Fruit fly (Drosophila melanogaster) whole organism, embryonic: ENCODE results near the gene Obp73a.

Experiments
- Asciz ChIP-seq: fragments of 200-800 bp; sonication (Bioruptor generic); optimal IDR thresholded peaks from 2 replicates; lab custom pipeline; 2017; ENCODE audit warnings: missing biosample characterization, mild to moderate bottlenecking, missing genetic modification characterization, missing genetic modification reagents
- CG11456 ChIP-seq: fragments of 200-800 bp; sonication (Bioruptor generic); IDR thresholded peaks from 3 replicates; pipeline ENCODE4 v1.3.6; 2022; ENCODE audit warnings: missing biosample characterization, missing genetic modification characterization
- CG13894 ChIP-seq: fragments of 200-800 bp; sonication (Bioruptor generic); optimal IDR thresholded peaks from 3 replicates; lab custom pipeline; 2018; ENCODE audit warnings: missing biosample characterization, mild to moderate bottlenecking, missing genetic modification characterization, moderate library complexity
- CG14014 ChIP-seq: fragments of 200-800 bp; sonication (Bioruptor generic); IDR thresholded peaks from 2 replicates; pipeline ENCODE4 v1.3.6; 2022; ENCODE audit warnings: missing biosample characterization, missing genetic modification characterization
- CG14050 ChIP-seq: fragments of 200-800 bp; sonication (Bioruptor generic); IDR thresholded peaks from 3 replicates; pipeline ENCODE4 v1.3.6; 2022; ENCODE audit warnings: missing biosample characterization, missing genetic modification characterization
- CG1647 ChIP-seq: fragments of 200-800 bp; sonication (Bioruptor generic); optimal IDR thresholded peaks from 3 replicates; lab custom pipeline; 2016; ENCODE audit warnings: missing biosample characterization, missing genetic modification characterization
- CG16813 ChIP-seq: fragments of 200-800 bp; sonication (Bioruptor generic); IDR thresholded peaks from 3 replicates; pipeline ENCODE4 v1.3.6; 2022; ENCODE audit warnings: missing biosample characterization, missing genetic modification characterization; ENCODE audit not compliant: partially characterized antibody
- CG17802 ChIP-seq: fragments of 200-800 bp; sonication (Bioruptor generic); optimal IDR thresholded peaks from 2 replicates; lab custom pipeline; 2018; ENCODE audit warnings: missing biosample characterization, mild to moderate bottlenecking, missing genetic modification characterization, moderate library complexity
- CG18599 ChIP-seq: fragments of 200-800 bp; sonication (Bioruptor generic); optimal IDR thresholded peaks from 3 replicates; lab custom pipeline; 2017; ENCODE audit warnings: missing biosample characterization, missing genetic modification characterization, mild to moderate bottlenecking, moderate library complexity, missing genetic modification reagents
- CG30431 ChIP-seq: fragments of 200-800 bp; sonication (Bioruptor generic); optimal IDR thresholded peaks from 2 replicates; lab custom pipeline; 2017; ENCODE audit warnings: missing biosample characterization, missing genetic modification characterization
- CG31441 ChIP-seq: fragments of 200-800 bp; sonication (Bioruptor generic); IDR thresholded peaks from 2 replicates; pipeline ENCODE4 v1.3.6; 2022; ENCODE audit warnings: missing biosample characterization, missing genetic modification characterization
- CG32532 ChIP-seq: fragments of 200-800 bp; sonication (Bioruptor generic); IDR thresholded peaks from 2 replicates; pipeline ENCODE4 v1.3.6; 2022; ENCODE audit warnings: missing biosample characterization, missing genetic modification characterization
- CG34422 ChIP-seq: fragments of 200-800 bp; sonication (Bioruptor generic); IDR thresholded peaks from 3 replicates; pipeline ENCODE4 v1.3.6; 2022; ENCODE audit warnings: missing biosample characterization, missing genetic modification characterization
- CG4617 ChIP-seq: fragments of 200-800 bp; sonication (Bioruptor generic); optimal IDR thresholded peaks from 3 replicates; lab custom pipeline; 2016; ENCODE audit warnings: missing biosample characterization, missing genetic modification characterization, borderline replicate concordance
- CG6175 ChIP-seq: fragments of 200-800 bp; sonication (Bioruptor generic); IDR thresholded peaks from 3 replicates; pipeline ENCODE4 v1.3.6; 2022; ENCODE audit warnings: missing biosample characterization, missing genetic modification characterization
- CG7357 ChIP-seq: fragments of 200-800 bp; sonication (Bioruptor generic); IDR thresholded peaks from 3 replicates; pipeline ENCODE4 v1.3.6; 2022; ENCODE audit warnings: missing biosample characterization, missing genetic modification characterization
- CG7987 ChIP-seq: fragments of 200-800 bp; sonication (Bioruptor generic); optimal IDR thresholded peaks from 2 replicates; lab custom pipeline; 2018; ENCODE audit warnings: missing biosample characterization, mild to moderate bottlenecking, missing genetic modification characterization, moderate library complexity
- CG8089 ChIP-seq: fragments of 200-800 bp; sonication (Bioruptor generic); optimal IDR thresholded peaks from 3 replicates; lab custom pipeline; 2016; ENCODE audit warnings: missing biosample characterization, missing genetic modification characterization
- CG8290 ChIP-seq, 3 experiments: fragments of 200-800 bp; sonication (Bioruptor generic); optimal IDR thresholded peaks; 2 replicates each; lab custom pipeline; 2016 to 2019; ENCODE audit warnings: missing biosample characterization in 3 of 3, missing genetic modification characterization in 3 of 3, mild to moderate bottlenecking in 2 of 3, moderate library complexity in 1 of 3
- CG9437 ChIP-seq: fragments of 200-800 bp; sonication (Bioruptor generic); optimal IDR thresholded peaks from 2 replicates; lab custom pipeline; 2018; ENCODE audit warnings: missing biosample characterization, mild to moderate bottlenecking, missing genetic modification characterization
- CG9727 ChIP-seq: fragments of 200-800 bp; sonication (Bioruptor generic); optimal IDR thresholded peaks from 3 replicates; lab custom pipeline; 2017; ENCODE audit warnings: missing biosample characterization, mild to moderate bottlenecking, missing genetic modification characterization
- CoRest ChIP-seq: fragments of 200-800 bp; sonication (Bioruptor generic); optimal IDR thresholded peaks from 3 replicates; lab custom pipeline; 2018; ENCODE audit warnings: missing biosample characterization, mild to moderate bottlenecking, missing genetic modification characterization, moderate library complexity
- D ChIP-seq, 2 experiments: fragments of 200-800 bp in 1 of 2; fragments of >200 bp in 1 of 2; sonication (Bioruptor generic) in 1 of 2; optimal IDR thresholded peaks; 2 replicates in 1 of 2; 3 replicates in 1 of 2; lab custom pipeline; 2017; ENCODE audit warnings: mild to moderate bottlenecking in 1 of 2, missing biosample characterization in 1 of 2, missing genetic modification characterization in 1 of 2, missing genetic modification reagents in 1 of 2
- Elba2 ChIP-seq: fragments of 200-800 bp; sonication (Bioruptor generic); optimal IDR thresholded peaks from 3 replicates; lab custom pipeline; 2016; ENCODE audit warnings: missing biosample characterization, missing genetic modification characterization
- Fer1 ChIP-seq: fragments of 200-800 bp; sonication (Bioruptor generic); optimal IDR thresholded peaks from 2 replicates; lab custom pipeline; 2017; ENCODE audit warnings: missing biosample characterization, mild to moderate bottlenecking, missing genetic modification characterization
- Gug ChIP-seq: fragments of 200-800 bp; sonication (Bioruptor generic); IDR thresholded peaks from 4 replicates; pipeline ENCODE4 v1.3.6; 2022; ENCODE audit warnings: missing biosample characterization, missing genetic modification characterization
- Kr ChIP-seq: fragments of 200-800 bp; sonication (Bioruptor generic); optimal IDR thresholded peaks from 2 replicates; lab custom pipeline; 2017; ENCODE audit warnings: missing biosample characterization, mild to moderate bottlenecking, missing genetic modification characterization
- MTF-1 ChIP-seq: fragments of 200-800 bp; sonication (Bioruptor generic); optimal IDR thresholded peaks from 2 replicates; lab custom pipeline; 2018; ENCODE audit warnings: missing biosample characterization, mild to moderate bottlenecking, missing genetic modification characterization, borderline replicate concordance
- Mes4 ChIP-seq: fragments of 200-800 bp; sonication (Bioruptor generic); optimal IDR thresholded peaks from 2 replicates; lab custom pipeline; 2016; ENCODE audit warnings: missing biosample characterization, missing genetic modification characterization
- Scr ChIP-seq: fragments of 200-800 bp; sonication (Bioruptor generic); IDR thresholded peaks from 2 replicates; pipeline ENCODE4 v1.3.6; 2022; ENCODE audit warnings: missing biosample characterization, missing genetic modification characterization; ENCODE audit not compliant: partially characterized antibody
- Sin3A ChIP-seq: fragments of >200 bp; optimal IDR thresholded peaks from 2 replicates; lab custom pipeline; 2018
- Vsx1 ChIP-seq: fragments of 200-800 bp; sonication (Bioruptor generic); optimal IDR thresholded peaks from 2 replicates; lab custom pipeline; 2017; ENCODE audit warnings: missing biosample characterization, mild to moderate bottlenecking, missing genetic modification characterization, missing genetic modification reagents
- ab ChIP-seq: fragments of 200-800 bp; sonication (Bioruptor generic); optimal IDR thresholded peaks from 2 replicates; lab custom pipeline; 2016; ENCODE audit warnings: missing biosample characterization, missing genetic modification characterization
- ara ChIP-seq: fragments of 200-800 bp; sonication (Bioruptor generic); IDR thresholded peaks from 2 replicates; pipeline ENCODE4 v1.3.6; 2022; ENCODE audit warnings: missing biosample characterization, missing genetic modification characterization
- cad ChIP-seq: fragments of >200 bp; optimal IDR thresholded peaks from 2 replicates; lab custom pipeline; 2017; ENCODE audit warnings: missing biosample characterization, missing genetic modification characterization
- dm ChIP-seq: fragments of 200-800 bp; sonication (Bioruptor generic); optimal IDR thresholded peaks from 3 replicates; lab custom pipeline; 2016; ENCODE audit warnings: missing biosample characterization, missing genetic modification characterization
- esg ChIP-seq: fragments of 200-800 bp; sonication (Bioruptor generic); conservative IDR thresholded peaks from 2 replicates; pipeline ENCODE4 v1.3.6; 2022; ENCODE audit warnings: missing biosample characterization, missing genetic modification characterization
- gt ChIP-seq: fragments of 200-800 bp; sonication (Bioruptor generic); IDR thresholded peaks from 2 replicates; pipeline ENCODE4 v1.3.6; 2022; ENCODE audit warnings: missing biosample characterization, missing genetic modification characterization
- pan ChIP-seq, 4 experiments: fragments of >200 bp in 3 of 4; fragments of 200-800 bp in 1 of 4; sonication (Bioruptor generic) in 1 of 4; optimal IDR thresholded peaks in 3 of 4; IDR thresholded peaks in 1 of 4; 2 replicates each; pipeline versions ENCODE4 v1.3.6 to Lab custom; 2017 to 2022; ENCODE audit warnings: missing biosample characterization in 2 of 4, missing genetic modification characterization in 2 of 4, mixed read lengths in 1 of 4
- psq ChIP-seq: fragments of 200-800 bp; sonication (Bioruptor generic); optimal IDR thresholded peaks from 2 replicates; lab custom pipeline; 2017; ENCODE audit warnings: missing biosample characterization, missing genetic modification characterization
- repo ChIP-seq: fragments of 200-800 bp; sonication (Bioruptor generic); optimal IDR thresholded peaks from 2 replicates; lab custom pipeline; 2016; ENCODE audit warnings: missing biosample characterization, missing genetic modification characterization
- slbo ChIP-seq: fragments of 200-800 bp; sonication (Bioruptor generic); IDR thresholded peaks from 2 replicates; pipeline ENCODE4 v1.3.6; 2022; ENCODE audit warnings: missing biosample characterization, missing genetic modification characterization
- slp2 ChIP-seq: fragments of 200-800 bp; sonication (Bioruptor generic); optimal IDR thresholded peaks from 2 replicates; lab custom pipeline; 2016; ENCODE audit warnings: missing biosample characterization, missing genetic modification characterization
- sqz ChIP-seq: fragments of 200-800 bp; sonication (Bioruptor generic); optimal IDR thresholded peaks from 3 replicates; lab custom pipeline; 2018; ENCODE audit warnings: missing biosample characterization, mild to moderate bottlenecking, missing genetic modification characterization
- vvl ChIP-seq: fragments of 200-800 bp; sonication (Bioruptor generic); IDR thresholded peaks from 2 replicates; pipeline ENCODE4 v1.3.6; 2022; ENCODE audit warnings: missing biosample characterization, missing genetic modification characterization
- wdn ChIP-seq: fragments of 200-800 bp; sonication (Bioruptor generic); IDR thresholded peaks from 2 replicates; pipeline ENCODE4 v1.3.6; 2022; ENCODE audit warnings: missing biosample characterization, missing genetic modification characterization
- zfh1 ChIP-seq: fragments of 200-800 bp; sonication (Bioruptor generic); IDR thresholded peaks from 3 replicates; pipeline ENCODE4 v1.3.6; 2022; ENCODE audit warnings: missing biosample characterization, missing genetic modification characterization

The Obp73a gene

dm6 chr3L:16986062-16987013 lies 42.2 kb downstream of the Obp73a start (continued):
- TF ChIP-seq CG9437 (peak; percentile 80), Vsx1 (no peak), Sin3A (no peak), CG7987 (no peak), slp2 (GFP tag; lab: Kevin White, UChicago) (no peak), CG30431 (GFP tag; lab: Kevin White, UChicago) (no peak), gt (GFP tag; lab: Robert Waterston, UW) (no peak), D (optimal IDR thresholded peaks at IDR 0.05; lab: Kevin White, UChicago) (no peak), D (GFP tag; optimal IDR thresholded peaks at IDR 0.05; lab: Kevin White, UChicago) (peak; percentile 67), CG32532 (peak; percentile 43), CG8089 (peak; percentile 2), Asciz (GFP tag; lab: Kevin White, UChicago) (peak; percentile 60), CG8290 (GFP tag; optimal IDR thresholded peaks at IDR 0.05; lab: Kevin White, UChicago) (no peak), CG8290 (tag; optimal IDR thresholded peaks at IDR 0.05; lab: Kevin White, UChicago) (peak in 1 of 2 experiments; percentile 74), CG16813 (no peak), slbo (GFP tag; lab: Robert Waterston, UW) (peak; percentile 67), CG31441 (GFP tag; lab: Robert Waterston, UW) (peak; percentile 63), CG14014 (GFP tag; lab: Robert Waterston, UW) (peak; percentile 42; the same call in 1 of the 2 replicates), Fer1 (no peak), CG14050 (GFP tag; lab: Robert Waterston, UW) (no peak), CG7357 (peak; percentile 40; the same call in 1 of the 3 replicates), CG34422 (GFP tag; lab: Robert Waterston, UW) (no peak; the same call in 1 of the 3 replicates), CG18599 (GFP tag; lab: Kevin White, UChicago) (peak; percentile 27), pan (optimal IDR thresholded peaks at IDR 0.05; lab: Kevin White, UChicago) (no peak), pan (GFP tag; optimal IDR thresholded peaks at IDR 0.05 in 1 of 2, IDR thresholded peaks at IDR 0.05 in 1 of 2) (peak in 1 of 2 experiments; percentile 32), esg (GFP tag; lab: Robert Waterston, UW) (0 out of 2 replicates have a peak, but pooled peaks have one; percentile 15), CG4617 (GFP tag; lab: Kevin White, UChicago) (no peak), CG17802 (tag; lab: Kevin White, UChicago) (peak; percentile 19), zfh1 (peak; percentile 54; the same call in 2 of the 3 replicates), ara (GFP tag; lab: Robert Waterston, UW) (peak; percentile 48), CoRest (peak; percentile 71), Scr (GFP tag; lab: Robert Waterston, UW) (no peak), CG13894 (no peak), ab (no peak), CG1647 (GFP tag; lab: Kevin White, UChicago) (peak; percentile 14), psq (GFP tag; lab: Kevin White, UChicago) (no peak), CG9727 (GFP tag; lab: Kevin White, UChicago) (peak; percentile 71), repo (no peak), MTF-1 (GFP tag; lab: Kevin White, UChicago) (peak; percentile 0), Elba2 (no peak), sqz (no peak), dm (GFP tag; lab: Kevin White, UChicago) (no peak), CG11456 (peak; percentile 80), cad (GFP tag; lab: Kevin White, UChicago) (no peak), Kr (no peak), Mes4 (GFP tag; lab: Kevin White, UChicago) (no peak), CG6175 (0 out of 3 replicates have a peak, but pooled peaks have one; percentile 30), wdn (GFP tag; lab: Robert Waterston, UW) (peak; percentile 21; the same call in 1 of the 2 replicates), Gug (GFP tag; lab: Robert Waterston, UW) (peak; percentile 61; the same call in 2 of the 4 replicates), vvl (GFP tag; lab: Robert Waterston, UW) (peak; percentile 41; the same call in 1 of the 2 replicates)
